Worm (Caenorhabditis elegans): Measurements from ENCODE around the gene R04A9.7.
A peak's percentile ranks its signal among the peaks of the same experiment; 100 is the strongest.

R04A9.7 gene

DNA sequence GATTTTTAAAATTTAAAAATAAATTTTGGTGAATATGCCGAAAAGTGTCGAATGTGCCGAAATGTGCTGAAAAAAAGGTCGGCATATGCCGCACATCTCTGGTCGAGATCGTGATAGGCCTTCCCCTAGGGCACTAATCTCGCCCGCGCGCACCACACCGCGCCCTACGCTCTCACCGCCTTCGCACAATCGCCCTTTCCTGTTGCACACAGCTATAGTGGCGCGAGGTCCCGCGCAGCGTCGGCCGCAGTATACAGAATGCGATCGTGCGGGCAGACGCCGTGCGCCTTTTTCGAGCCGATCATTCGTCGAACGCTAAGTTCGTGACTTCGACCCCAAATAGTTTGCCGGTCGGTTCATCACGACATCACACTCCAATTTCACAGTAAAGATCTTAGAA, 4.8 kb upstream of the R04A9.7 start:
- TF ChIP-seq unc-39 (tag; optimal IDR thresholded peaks at IDR 0.05) (no peak), tbx-8 (GFP tag; optimal IDR thresholded peaks at IDR 0.05) (no peak), ceh-43 (GFP tag; optimal IDR thresholded peaks at IDR 0.05) (no peak), ces-1 (GFP tag; optimal IDR thresholded peaks at IDR 0.05) (no peak), ham-2 (GFP tag; optimal IDR thresholded peaks at IDR 0.05) (no peak), lin-32 (GFP tag; optimal IDR thresholded peaks at IDR 0.05) (no peak), bed-3 (GFP tag; optimal IDR thresholded peaks at IDR 0.05) (no peak), mep-1 (tag; optimal IDR thresholded peaks at IDR 0.05) (no peak), M03D4.4 (tag; optimal IDR thresholded peaks at IDR 0.05) (no peak), elt-3 (tag; optimal IDR thresholded peaks at IDR 0.05) (no peak), cnd-1 (tag; optimal IDR thresholded peaks at IDR 0.05) (no peak), elt-1 (tag; optimal IDR thresholded peaks at IDR 0.05; ENCODE audit: borderline replicate concordance, insufficient read depth) (no peak), ztf-11 (tag; optimal IDR thresholded peaks at IDR 0.05) (no peak), lsy-2 (tag; optimal IDR thresholded peaks at IDR 0.05) (no peak), mab-5 (tag; optimal IDR thresholded peaks at IDR 0.05) (no peak), sptf-1 (tag; optimal IDR thresholded peaks at IDR 0.05) (no peak), drap-1 (GFP tag; optimal IDR thresholded peaks at IDR 0.05) (no peak)

DNA sequence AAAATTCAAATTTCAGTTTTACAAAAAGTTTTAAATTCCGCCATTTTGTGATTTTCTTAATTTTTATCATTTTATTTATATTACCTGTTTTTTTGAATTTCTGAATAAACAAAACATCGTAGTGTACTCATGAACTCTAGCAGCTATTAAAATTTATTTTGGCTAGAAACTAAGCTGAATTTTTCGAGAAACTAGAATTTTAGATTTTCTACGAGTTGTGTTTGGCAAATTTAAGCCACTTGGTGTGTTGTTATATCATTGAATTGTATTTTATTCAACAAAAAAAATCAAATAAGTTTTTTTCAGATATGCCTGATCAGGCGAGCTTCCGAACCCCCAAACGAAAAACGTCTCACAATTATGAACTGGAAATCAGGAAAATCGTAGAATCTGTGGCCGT, 2.6 kb upstream of the R04A9.7 start, which contains the start of gene R04A9.6:
Gene R04A9.6, plus strand, starts transcription at position 301 of the 400 bp plus-strand sequence.
- TF ChIP-seq mep-1 (tag; optimal IDR thresholded peaks at IDR 0.05), result no peak
- no peak for TF ChIP-seq unc-120 (tag; optimal IDR thresholded peaks at IDR 0.05; ENCODE audit: poor library complexity, severe bottlenecking)
- TF ChIP-seq drap-1 (GFP tag; optimal IDR thresholded peaks at IDR 0.05), result no peak
- no peak for TF ChIP-seq sem-2 (GFP tag; optimal IDR thresholded peaks at IDR 0.05)
- no peak for TF ChIP-seq snpc-4 (tag; optimal IDR thresholded peaks at IDR 0.05)
- no peak for TF ChIP-seq zip-8 (tag; optimal IDR thresholded peaks at IDR 0.05)
- no peak for TF ChIP-seq ztf-11 (tag; optimal IDR thresholded peaks at IDR 0.05)
- TF ChIP-seq elt-1 (tag; optimal IDR thresholded peaks at IDR 0.05; ENCODE audit: borderline replicate concordance, insufficient read depth), result no peak
- no peak for TF ChIP-seq ham-2 (GFP tag; optimal IDR thresholded peaks at IDR 0.05)
- no peak for TF ChIP-seq ces-1 (GFP tag; optimal IDR thresholded peaks at IDR 0.05)
- TF ChIP-seq unc-39 (tag; optimal IDR thresholded peaks at IDR 0.05), result no peak

ce11 chrX:390469-390868, 4.2 kb downstream of the R04A9.7 start, which contains the start of gene R04A9.9:
Gene R04A9.9, minus strand, starts transcription at chrX:390569.
- TF ChIP-seq elt-1 (tag; optimal IDR thresholded peaks at IDR 0.05; ENCODE audit: borderline replicate concordance, insufficient read depth), result no peak
- TF ChIP-seq nhr-237 (tag; optimal IDR thresholded peaks at IDR 0.05), result no peak
- TF ChIP-seq pha-4 (tag; optimal IDR thresholded peaks at IDR 0.05), result no peak

DNA sequence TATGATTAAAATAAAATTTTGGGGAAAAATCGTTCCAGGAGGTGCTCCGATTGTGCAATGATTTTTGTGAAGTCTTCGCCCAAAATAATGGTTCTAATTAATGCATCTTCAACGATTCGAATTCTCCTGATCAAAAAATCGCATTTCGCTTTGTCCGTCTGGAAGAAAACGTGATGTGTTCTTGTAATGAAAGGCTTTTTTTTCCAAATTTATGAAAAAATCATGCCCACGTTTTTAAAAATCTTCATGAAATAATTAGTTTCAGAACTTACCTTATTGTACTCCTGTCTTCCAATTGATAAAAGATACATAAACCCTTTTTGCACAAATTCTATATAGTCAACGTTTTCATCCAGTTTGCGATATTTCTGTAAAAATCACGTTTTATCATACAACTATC, 5.1 kb downstream of the R04A9.7 start:
- TF ChIP-seq zip-8 (tag; optimal IDR thresholded peaks at IDR 0.05) (no peak), hlh-1 (tag; optimal IDR thresholded peaks at IDR 0.05) (no peak), unc-120 (tag; optimal IDR thresholded peaks at IDR 0.05; ENCODE audit: poor library complexity, severe bottlenecking) (no peak), nhr-76 (tag; optimal IDR thresholded peaks at IDR 0.05) (no peak), nhr-28 (tag; optimal IDR thresholded peaks at IDR 0.05) (no peak), sem-2 (GFP tag; optimal IDR thresholded peaks at IDR 0.05) (no peak), pha-4 (tag; optimal IDR thresholded peaks at IDR 0.05) (no peak), drap-1 (GFP tag; optimal IDR thresholded peaks at IDR 0.05) (no peak)

- peak; percentile 44 for TF ChIP-seq ces-1 (GFP tag; optimal IDR thresholded peaks at IDR 0.05)
- TF ChIP-seq nhr-76 (tag; optimal IDR thresholded peaks at IDR 0.05), result no peak
Measured at ce11 chrX:388728-389127, 6.0 kb downstream of the R04A9.7 start, which contains the start of gene ceh-93. Gene ceh-93, minus strand, starts transcription at chrX:388797.

- TF ChIP-seq mls-2 (tag; optimal IDR thresholded peaks at IDR 0.05), result no peak
- no peak for TF ChIP-seq ham-2 (GFP tag; optimal IDR thresholded peaks at IDR 0.05)
- no peak for TF ChIP-seq snpc-4 (tag; optimal IDR thresholded peaks at IDR 0.05)
- TF ChIP-seq ces-1 (GFP tag; optimal IDR thresholded peaks at IDR 0.05), result peak; percentile 6
- TF ChIP-seq unc-62 (GFP tag; optimal IDR thresholded peaks at IDR 0.05), result peak; percentile 27
- TF ChIP-seq lin-13 (tag; optimal IDR thresholded peaks at IDR 0.05), result peak; percentile 45
- no peak for TF ChIP-seq flh-1 (GFP tag; optimal IDR thresholded peaks at IDR 0.05)
- TF ChIP-seq hlh-1 (tag; optimal IDR thresholded peaks at IDR 0.05), result peak; percentile 31
- no peak for TF ChIP-seq drap-1 (GFP tag; optimal IDR thresholded peaks at IDR 0.05)
- TF ChIP-seq ztf-11 (tag; optimal IDR thresholded peaks at IDR 0.05), result no peak
- TF ChIP-seq ceh-83 (GFP tag; optimal IDR thresholded peaks at IDR 0.05), result no peak
- TF ChIP-seq tbx-8 (GFP tag; optimal IDR thresholded peaks at IDR 0.05), result peak; percentile 2
- TF ChIP-seq nhr-237 (tag; optimal IDR thresholded peaks at IDR 0.05), result peak; percentile 20
- TF ChIP-seq ceh-39 (tag; optimal IDR thresholded peaks at IDR 0.05), result peak; percentile 87
- TF ChIP-seq pha-4 (tag; optimal IDR thresholded peaks at IDR 0.05), result peak; percentile 14
- no peak for TF ChIP-seq ceh-43 (GFP tag; optimal IDR thresholded peaks at IDR 0.05)
- TF ChIP-seq nhr-28 (tag; optimal IDR thresholded peaks at IDR 0.05), result no peak
- no peak for TF ChIP-seq unc-39 (tag; optimal IDR thresholded peaks at IDR 0.05)
- no peak for TF ChIP-seq bed-3 (GFP tag; optimal IDR thresholded peaks at IDR 0.05)
- no peak for TF ChIP-seq blmp-1 (tag; optimal IDR thresholded peaks at IDR 0.05)
- TF ChIP-seq lin-32 (GFP tag; optimal IDR thresholded peaks at IDR 0.05), result no peak
- no peak for TF ChIP-seq elt-3 (tag; optimal IDR thresholded peaks at IDR 0.05)
- TF ChIP-seq sem-2 (GFP tag; optimal IDR thresholded peaks at IDR 0.05), result no peak
- TF ChIP-seq zip-8 (tag; optimal IDR thresholded peaks at IDR 0.05), result no peak
- TF ChIP-seq unc-120 (tag; optimal IDR thresholded peaks at IDR 0.05; ENCODE audit: poor library complexity, severe bottlenecking), result peak; percentile 55
- TF ChIP-seq nhr-76 (tag; optimal IDR thresholded peaks at IDR 0.05), result no peak
- TF ChIP-seq cnd-1 (tag; optimal IDR thresholded peaks at IDR 0.05), result no peak
- TF ChIP-seq M03D4.4 (tag; optimal IDR thresholded peaks at IDR 0.05), result no peak
- TF ChIP-seq nhr-12 (tag; optimal IDR thresholded peaks at IDR 0.05), result no peak
- peak; percentile 49 for TF ChIP-seq lsy-2 (tag; optimal IDR thresholded peaks at IDR 0.05)
- TF ChIP-seq sptf-1 (tag; optimal IDR thresholded peaks at IDR 0.05), result no peak
- TF ChIP-seq mab-5 (tag; optimal IDR thresholded peaks at IDR 0.05), result no peak
- no peak for TF ChIP-seq nhr-2 (tag; optimal IDR thresholded peaks at IDR 0.05)
Measured at ce11 chrX:382692-383091, 12.0 kb downstream of the R04A9.7 start, which contains the start of gene ife-2. Gene ife-2, minus strand, starts transcription at chrX:382709.

All from whole organism, mixed stage, embryonic.